Worm (Caenorhabditis elegans): Measurements from ENCODE around the gene cid-1.

cid-1 gene

ce11 chrIII:5201267-5201666 lies 27.5 kb downstream of the cid-1 start (continued):
- peak; percentile 2 for TF ChIP-seq ceh-28 (tag; optimal IDR thresholded peaks at IDR 0.05)
- no peak for TF ChIP-seq ama-1 (optimal IDR thresholded peaks at IDR 0.05)
- TF ChIP-seq skn-1 (tag; optimal IDR thresholded peaks at IDR 0.05), result no peak
- TF ChIP-seq nhr-43 (tag; optimal IDR thresholded peaks at IDR 0.05; ENCODE audit: poor library complexity, severe bottlenecking), result no peak
- TF ChIP-seq nhr-28 (tag; optimal IDR thresholded peaks at IDR 0.05), result no peak
- no peak for TF ChIP-seq nhr-11 (tag; optimal IDR thresholded peaks at IDR 0.05)
- TF ChIP-seq ceh-82 (tag; optimal IDR thresholded peaks at IDR 0.05), result no peak
- TF ChIP-seq lin-39 (tag; optimal IDR thresholded peaks at IDR 0.05), result no peak
- no peak for TF ChIP-seq ztf-11 (tag; optimal IDR thresholded peaks at IDR 0.05)
- no peak for TF ChIP-seq tbx-2 (tag; optimal IDR thresholded peaks at IDR 0.05)

- no peak for TF ChIP-seq ceh-9 (tag; optimal IDR thresholded peaks at IDR 0.05)
- TF ChIP-seq daf-12 (tag; optimal IDR thresholded peaks at IDR 0.05), result no peak
- TF ChIP-seq nhr-12 (tag; optimal IDR thresholded peaks at IDR 0.05), result no peak
- peak in 1 of 3 experiments; percentile 20 for TF ChIP-seq elt-3 (tag; optimal IDR thresholded peaks at IDR 0.05)
- peak; percentile 30 for TF ChIP-seq snpc-4 (tag; optimal IDR thresholded peaks at IDR 0.05)
- TF ChIP-seq lin-39 (tag; optimal IDR thresholded peaks at IDR 0.05), result no peak
- TF ChIP-seq tbx-2 (tag; optimal IDR thresholded peaks at IDR 0.05), result no peak
- peak; percentile 89 for TF ChIP-seq pqm-1 (tag; optimal IDR thresholded peaks at IDR 0.05)
- no peak for TF ChIP-seq fos-1 (tag; optimal IDR thresholded peaks at IDR 0.05)
- no peak for TF ChIP-seq mml-1 (tag; optimal IDR thresholded peaks at IDR 0.05)
- TF ChIP-seq egl-27 (tag; optimal IDR thresholded peaks at IDR 0.05), result no peak
- no peak for TF ChIP-seq unc-62 (GFP tag; optimal IDR thresholded peaks at IDR 0.05)
- TF ChIP-seq zag-1 (tag; optimal IDR thresholded peaks at IDR 0.05), result no peak
- TF ChIP-seq unc-39 (tag; optimal IDR thresholded peaks at IDR 0.05), result no peak
- TF ChIP-seq jun-1 (tag; optimal IDR thresholded peaks at IDR 0.05), result peak; percentile 79
- no peak for TF ChIP-seq nhr-237 (tag; optimal IDR thresholded peaks at IDR 0.05)
- peak; percentile 29 for TF ChIP-seq hmg-11 (tag; optimal IDR thresholded peaks at IDR 0.05)
- peak; percentile 85 for TF ChIP-seq pha-4 (tag; optimal IDR thresholded peaks at IDR 0.05)
- no peak for TF ChIP-seq mdl-1 (tag; optimal IDR thresholded peaks at IDR 0.05)
- no peak for TF ChIP-seq sea-2 (GFP tag; optimal IDR thresholded peaks at IDR 0.05)
- TF ChIP-seq ama-1 (optimal IDR thresholded peaks at IDR 0.05), result no peak
- TF ChIP-seq ZK546.5 (tag; optimal IDR thresholded peaks at IDR 0.05), result no peak
- no peak for TF ChIP-seq ceh-16 (tag; optimal IDR thresholded peaks at IDR 0.05)
- no peak for TF ChIP-seq fkh-2 (tag; optimal IDR thresholded peaks at IDR 0.05)
- TF ChIP-seq aly-2 (tag; optimal IDR thresholded peaks at IDR 0.05), result no peak
- TF ChIP-seq nhr-28 (tag; optimal IDR thresholded peaks at IDR 0.05), result no peak
- TF ChIP-seq fkh-10 (GFP tag; optimal IDR thresholded peaks at IDR 0.05), result no peak
- TF ChIP-seq lin-15B (tag; optimal IDR thresholded peaks at IDR 0.05), result peak; percentile 12
- TF ChIP-seq elt-1 (tag; optimal IDR thresholded peaks at IDR 0.05), result peak; percentile 34
- no peak for TF ChIP-seq nhr-67 (tag; optimal IDR thresholded peaks at IDR 0.05)
- TF ChIP-seq nhr-11 (tag; optimal IDR thresholded peaks at IDR 0.05), result no peak
- TF ChIP-seq nhr-77 (tag; optimal IDR thresholded peaks at IDR 0.05), result no peak
- no peak for TF ChIP-seq ztf-4 (tag; optimal IDR thresholded peaks at IDR 0.05)
- peak; percentile 78 for TF ChIP-seq nhr-43 (tag; optimal IDR thresholded peaks at IDR 0.05; ENCODE audit: poor library complexity, severe bottlenecking)
- TF ChIP-seq ceh-82 (tag; optimal IDR thresholded peaks at IDR 0.05), result no peak
- peak; percentile 44 for TF ChIP-seq nhr-23 (tag; optimal IDR thresholded peaks at IDR 0.05)
- TF ChIP-seq nfya-1 (tag; optimal IDR thresholded peaks at IDR 0.05; ENCODE audit: insufficient read depth), result peak; percentile 73
- TF ChIP-seq ztf-11 (tag; optimal IDR thresholded peaks at IDR 0.05), result no peak
- TF ChIP-seq elt-2 (tag; optimal IDR thresholded peaks at IDR 0.05), result peak; percentile 80
- TF ChIP-seq eor-1 (tag; optimal IDR thresholded peaks at IDR 0.05), result no peak
- TF ChIP-seq lsy-12 (tag; optimal IDR thresholded peaks at IDR 0.05), result peak; percentile 48
- TF ChIP-seq egl-5 (tag; optimal IDR thresholded peaks at IDR 0.05), result no peak
- no peak for TF ChIP-seq nhr-76 (tag; optimal IDR thresholded peaks at IDR 0.05)
- TF ChIP-seq nhr-25 (tag; optimal IDR thresholded peaks at IDR 0.05), result peak; percentile 81
- peak; percentile 60 for TF ChIP-seq ceh-28 (tag; optimal IDR thresholded peaks at IDR 0.05)
- TF ChIP-seq R02D3.7 (tag; optimal IDR thresholded peaks at IDR 0.05), result no peak
- no peak for TF ChIP-seq skn-1 (tag; optimal IDR thresholded peaks at IDR 0.05)
These were observed 28.9 kb downstream of the cid-1 start for ce11 chrIII:5202641-5203040.

Data from whole organism, L3 larva.